Worm (Caenorhabditis elegans) whole organism, early embryonic: ENCODE measurements around the gene acy-1.
A peak's percentile ranks its signal among the peaks of the same experiment; 100 is the strongest.

Experiments
- B0310.2 ChIP-seq: sonication (generic microtip); optimal IDR thresholded peaks from 2 replicates; lab custom pipeline; 2016; ENCODE audit warnings: mild to moderate bottlenecking, missing genetic modification characterization, missing compliant biosample characterization
- F13C5.2 ChIP-seq: sonication (generic microtip); optimal IDR thresholded peaks from 2 replicates; lab custom pipeline; 2017; ENCODE audit warnings: mild to moderate bottlenecking, missing genetic modification characterization, inconsistent platforms, missing compliant biosample characterization
- aly-1 ChIP-seq: sonication (generic microtip); optimal IDR thresholded peaks from 2 replicates; lab custom pipeline; 2016; ENCODE audit warnings: missing genetic modification characterization, missing compliant biosample characterization
- ama-1 ChIP-seq: fragments of 150-350 bp; optimal IDR thresholded peaks from 2 replicates; lab custom pipeline; 2014
- ceh-13 ChIP-seq: fragments of 200-800 bp; sonication (Bioruptor generic); optimal IDR thresholded peaks from 2 replicates; lab custom pipeline; 2018; ENCODE audit warnings: mild to moderate bottlenecking, missing genetic modification characterization, missing compliant biosample characterization
- ceh-36 ChIP-seq: sonication (generic microtip); optimal IDR thresholded peaks from 2 replicates; lab custom pipeline; 2016; ENCODE audit warnings: missing genetic modification characterization, inconsistent platforms, missing compliant biosample characterization
- ets-7 ChIP-seq: sonication (generic microtip); optimal IDR thresholded peaks from 2 replicates; lab custom pipeline; 2016; ENCODE audit warnings: missing genotype, missing genetic modification characterization, missing compliant biosample characterization
- flt-1 ChIP-seq: fragments of 200-800 bp; sonication (Bioruptor generic); IDR thresholded peaks from 2 replicates; pipeline ENCODE4 v1.3.6; 2022; ENCODE audit warnings: missing genetic modification characterization, missing compliant biosample characterization
- hmbx-1 ChIP-seq: sonication (generic microtip); optimal IDR thresholded peaks from 2 replicates; lab custom pipeline; 2016; ENCODE audit warnings: mild to moderate bottlenecking, missing genetic modification characterization, missing compliant biosample characterization
- hmg-4 ChIP-seq: fragments of 200-800 bp; sonication (Bioruptor generic); optimal IDR thresholded peaks from 2 replicates; lab custom pipeline; 2018; ENCODE audit warnings: mild to moderate bottlenecking, missing genetic modification characterization, missing compliant biosample characterization
- hnd-1 ChIP-seq: sonication (generic microtip); optimal IDR thresholded peaks from 2 replicates; lab custom pipeline; 2016; ENCODE audit warnings: missing genetic modification characterization, missing compliant biosample characterization
- pes-1 ChIP-seq: fragments of 200-800 bp; sonication (Bioruptor generic); IDR thresholded peaks from 2 replicates; pipeline ENCODE4 v1.3.6; 2022; ENCODE audit warnings: missing genetic modification reagents, missing genetic modification characterization, missing compliant biosample characterization
- scrt-1 ChIP-seq: fragments of 200-800 bp; sonication (Bioruptor generic); IDR thresholded peaks from 2 replicates; pipeline ENCODE4 v1.3.6; 2022; ENCODE audit warnings: missing genetic modification characterization, missing compliant biosample characterization
- sea-1 ChIP-seq: fragments of 200-800 bp; sonication (Bioruptor generic); conservative IDR thresholded peaks from 2 replicates; pipeline ENCODE4 v1.3.6; 2022; ENCODE audit warnings: missing genetic modification characterization, missing compliant biosample characterization
- tbx-11 ChIP-seq: fragments of 200-800 bp; sonication (Bioruptor generic); IDR thresholded peaks from 2 replicates; pipeline ENCODE4 v1.3.6; 2022; ENCODE audit warnings: missing genetic modification characterization, missing compliant biosample characterization
- tbx-37 ChIP-seq: fragments of 200-800 bp; sonication (Bioruptor generic); conservative IDR thresholded peaks from 2 replicates; pipeline ENCODE4 v1.3.6; 2022; ENCODE audit warnings: missing genetic modification reagents, missing genetic modification characterization, missing compliant biosample characterization
- tra-4 ChIP-seq: sonication (generic microtip); optimal IDR thresholded peaks from 2 replicates; lab custom pipeline; 2017; ENCODE audit warnings: missing genetic modification characterization, missing compliant biosample characterization

acy-1 gene

ce11 chrIII:4754001-4754561, 32.2 kb downstream of the acy-1 start, which contains the start of the genes rps-0 and rbg-3:
rps-0 (minus strand) TSS chrIII:4754051.
rbg-3 (plus strand) TSS chrIII:4754424.
- TF ChIP-seq ceh-36 (tag; lab: Kevin White, UChicago): no peak
- TF ChIP-seq F13C5.2: peak; percentile 80
- TF ChIP-seq B0310.2 (tag; lab: Kevin White, UChicago): no peak

ce11 chrIII:4756983-4757382, 35.1 kb downstream of the acy-1 start, which contains the start of gene fbxl-2:
fbxl-2 (plus strand) TSS chrIII:4757260.
- TF ChIP-seq hmg-4 (GFP tag; lab: Kevin White, UChicago) (peak; percentile 71), hmbx-1 (no peak), ama-1 (lab: Kevin White, UChicago) (no peak), B0310.2 (tag; lab: Kevin White, UChicago) (peak; percentile 34), sea-1 (GFP tag; lab: Robert Waterston, UW) (peak; percentile 44; the same call in 1 of the 2 replicates), tbx-11 (GFP tag; lab: Robert Waterston, UW) (peak; percentile 56; the same call in 1 of the 2 replicates), ceh-36 (tag; lab: Kevin White, UChicago) (peak; percentile 56), flt-1 (peak; percentile 80; the same call in 1 of the 2 replicates), hnd-1 (tag; lab: Kevin White, UChicago) (peak; percentile 40), tbx-37 (GFP tag; lab: Robert Waterston, UW) (no peak), tra-4 (tag; lab: Kevin White, UChicago) (no peak), ets-7 (peak; percentile 10), scrt-1 (0 out of 2 replicates have a peak, but pooled peaks have one; percentile 65), ceh-13 (GFP tag; lab: Kevin White, UChicago) (no peak), F13C5.2 (peak; percentile 94), pes-1 (GFP tag; lab: Robert Waterston, UW) (no peak), aly-1 (no peak)

- TF ChIP-seq ama-1 (lab: Kevin White, UChicago) (no peak), tra-4 (tag; lab: Kevin White, UChicago) (no peak), flt-1 (no peak), F13C5.2 (no peak), hmbx-1 (no peak), tbx-37 (GFP tag; lab: Robert Waterston, UW) (no peak), ceh-13 (GFP tag; lab: Kevin White, UChicago) (no peak), pes-1 (GFP tag; lab: Robert Waterston, UW) (no peak), sea-1 (GFP tag; lab: Robert Waterston, UW) (no peak), ceh-36 (tag; lab: Kevin White, UChicago) (no peak), B0310.2 (tag; lab: Kevin White, UChicago) (no peak), ets-7 (no peak), scrt-1 (no peak), aly-1 (no peak), tbx-11 (GFP tag; lab: Robert Waterston, UW) (no peak), hmg-4 (GFP tag; lab: Kevin White, UChicago) (no peak), hnd-1 (tag; lab: Kevin White, UChicago) (no peak)
Observed at ce11 chrIII:4762846-4763245, 41.0 kb downstream of the acy-1 start.

ce11 chrIII:4763509-4763908, 41.6 kb downstream of the acy-1 start, which contains the start of gene B0393.4:
B0393.4 (minus strand) TSS chrIII:4763609.
- TF ChIP-seq hmg-4 (GFP tag; lab: Kevin White, UChicago) (no peak), aly-1 (no peak), ets-7 (no peak)

- no peak for TF ChIP-seq scrt-1
- TF ChIP-seq flt-1: no peak
- no peak for TF ChIP-seq ceh-13 (GFP tag; lab: Kevin White, UChicago)
- TF ChIP-seq ets-7: no peak
- TF ChIP-seq ama-1 (lab: Kevin White, UChicago): no peak
- TF ChIP-seq aly-1: no peak
- TF ChIP-seq sea-1 (GFP tag; lab: Robert Waterston, UW): no peak
- TF ChIP-seq hmbx-1: no peak
- no peak for TF ChIP-seq tra-4 (tag; lab: Kevin White, UChicago)
Observed at ce11 chrIII:4765474-4765873, 43.6 kb downstream of the acy-1 start, which contains the start of gene B0393.5. B0393.5 (plus strand) TSS chrIII:4765774.

- TF ChIP-seq hmg-4 (GFP tag; lab: Kevin White, UChicago) (no peak), ceh-13 (GFP tag; lab: Kevin White, UChicago) (no peak), tra-4 (tag; lab: Kevin White, UChicago) (no peak), flt-1 (no peak)
Observed at ce11 chrIII:4766842-4767241, 44.9 kb downstream of the acy-1 start.

ce11 chrIII:4767869-4768645, 46.2 kb downstream of the acy-1 start:
- TF ChIP-seq ceh-13 (GFP tag; lab: Kevin White, UChicago): no peak

- TF ChIP-seq ets-7: no peak
- no peak for TF ChIP-seq ama-1 (lab: Kevin White, UChicago)
- TF ChIP-seq tra-4 (tag; lab: Kevin White, UChicago): no peak
- TF ChIP-seq hmbx-1: no peak
- TF ChIP-seq hnd-1 (tag; lab: Kevin White, UChicago): no peak
- TF ChIP-seq F13C5.2: no peak
- TF ChIP-seq tbx-37 (GFP tag; lab: Robert Waterston, UW): no peak
- TF ChIP-seq aly-1: no peak
- TF ChIP-seq tbx-11 (GFP tag; lab: Robert Waterston, UW): no peak
- TF ChIP-seq sea-1 (GFP tag; lab: Robert Waterston, UW): no peak
- no peak for TF ChIP-seq ceh-13 (GFP tag; lab: Kevin White, UChicago)
- no peak for TF ChIP-seq ceh-36 (tag; lab: Kevin White, UChicago)
- no peak for TF ChIP-seq hmg-4 (GFP tag; lab: Kevin White, UChicago)
- TF ChIP-seq B0310.2 (tag; lab: Kevin White, UChicago): no peak
Observed at ce11 chrIII:4778003-4778402, 56.1 kb downstream of the acy-1 start, which contains the start of gene B0393.7. B0393.7 (minus strand) TSS chrIII:4778103.
